Worm (Caenorhabditis elegans) whole organism, mixed stage, embryonic: ENCODE measurements around the gene ZK632.4.

Experiments used
- ceh-39 ChIP-seq: fragments of 150-350 bp; optimal IDR thresholded peaks from 2 replicates; lab custom pipeline; 2014; ENCODE audit warnings: missing biosample characterization, missing genetic modification characterization
- cnd-1 ChIP-seq: fragments of 200-800 bp; sonication (Bioruptor generic); optimal IDR thresholded peaks from 2 replicates; lab custom pipeline; 2018; ENCODE audit warnings: mild to moderate bottlenecking, missing genetic modification characterization, missing compliant biosample characterization
- lin-13 ChIP-seq: fragments of 150-350 bp; optimal IDR thresholded peaks from 2 replicates; lab custom pipeline; 2014; ENCODE audit warnings: missing biosample characterization, missing genetic modification characterization
- lsy-2 ChIP-seq: fragments of 150-350 bp; optimal IDR thresholded peaks from 2 replicates; lab custom pipeline; 2014; ENCODE audit warnings: missing biosample characterization, missing genetic modification characterization
- unc-39 ChIP-seq: fragments of 150-350 bp; optimal IDR thresholded peaks from 2 replicates; lab custom pipeline; 2014; ENCODE audit warnings: missing biosample characterization, missing genetic modification characterization
- zip-8 ChIP-seq: fragments of 150-350 bp; optimal IDR thresholded peaks from 2 replicates; lab custom pipeline; 2014; ENCODE audit warnings: missing biosample characterization, missing genetic modification characterization

- TF ChIP-seq lsy-2 (tag; lab: Kevin White, UChicago) (no peak), cnd-1 (tag; lab: Kevin White, UChicago) (no peak), unc-39 (no peak), ceh-39 (tag; lab: Kevin White, UChicago) (no peak), lin-13 (tag; lab: Kevin White, UChicago) (no peak), zip-8 (tag; lab: Kevin White, UChicago) (no peak)
Measured at ce11 chrIII:9789083-9789482, 18.2 kb downstream of the ZK632.4 start.
